Fruit fly (Drosophila melanogaster) whole organism, embryonic: ENCODE results near the gene CG15818.

Source experiments
- Abd-B ChIP-seq: fragments of 200-800 bp; sonication (Bioruptor generic); optimal IDR thresholded peaks from 2 replicates; lab custom pipeline; 2018; ENCODE audit warnings: missing biosample characterization, mild to moderate bottlenecking, missing genetic modification characterization, moderate library complexity
- Blimp-1 ChIP-seq: fragments of 200-800 bp; sonication (Bioruptor generic); optimal IDR thresholded peaks from 3 replicates; lab custom pipeline; 2018; ENCODE audit warnings: missing biosample characterization, missing genetic modification characterization, mild to moderate bottlenecking, moderate library complexity, missing genetic modification reagents
- CG10366 ChIP-seq: fragments of 200-800 bp; sonication (Bioruptor generic); IDR thresholded peaks from 2 replicates; pipeline ENCODE4 v1.3.6; 2022; ENCODE audit warnings: missing biosample characterization, missing genetic modification characterization
- CG11695 ChIP-seq: fragments of 200-800 bp; sonication (Bioruptor generic); IDR thresholded peaks from 3 replicates; pipeline ENCODE4 v1.3.6; 2022; ENCODE audit warnings: missing biosample characterization, missing genetic modification characterization
- CG13123 ChIP-seq: fragments of 200-800 bp; sonication (Bioruptor generic); optimal IDR thresholded peaks from 2 replicates; lab custom pipeline; 2016; ENCODE audit warnings: missing biosample characterization, missing genetic modification characterization
- CG13624 ChIP-seq: fragments of 200-800 bp; sonication (Bioruptor generic); optimal IDR thresholded peaks from 2 replicates; lab custom pipeline; 2016; ENCODE audit warnings: missing biosample characterization, missing genetic modification characterization
- CG14860 ChIP-seq: fragments of 200-800 bp; sonication (Bioruptor generic); IDR thresholded peaks from 3 replicates; pipeline ENCODE4 v1.3.6; 2022; ENCODE audit warnings: missing biosample characterization, missing genetic modification characterization; ENCODE audit not compliant: partially characterized antibody
- CG15269 ChIP-seq: fragments of 200-800 bp; sonication (Bioruptor generic); optimal IDR thresholded peaks from 2 replicates; lab custom pipeline; 2018; ENCODE audit warnings: missing biosample characterization, mild to moderate bottlenecking, missing genetic modification characterization, moderate library complexity
- CG1529 ChIP-seq: fragments of 200-800 bp; sonication (Bioruptor generic); optimal IDR thresholded peaks from 3 replicates; lab custom pipeline; 2018; ENCODE audit warnings: missing biosample characterization, missing genetic modification characterization
- CG15696 ChIP-seq: fragments of 200-800 bp; sonication (Bioruptor generic); optimal IDR thresholded peaks from 2 replicates; lab custom pipeline; 2019; ENCODE audit warnings: missing biosample characterization, mild to moderate bottlenecking, missing genetic modification characterization, moderate library complexity
- CG16863 ChIP-seq: fragments of 200-800 bp; sonication (Bioruptor generic); optimal IDR thresholded peaks from 3 replicates; lab custom pipeline; 2016; ENCODE audit warnings: missing biosample characterization, missing genetic modification characterization
- CG17359 ChIP-seq: fragments of 200-800 bp; sonication (Bioruptor generic); optimal IDR thresholded peaks from 3 replicates; lab custom pipeline; 2018; ENCODE audit warnings: missing biosample characterization, mild to moderate bottlenecking, missing genetic modification characterization, moderate library complexity
- CG18011 ChIP-seq: fragments of 200-800 bp; sonication (Bioruptor generic); optimal IDR thresholded peaks from 2 replicates; lab custom pipeline; 2017; ENCODE audit warnings: missing biosample characterization, missing genetic modification characterization, mild to moderate bottlenecking, moderate library complexity, missing genotype
- CG30431 ChIP-seq: fragments of 200-800 bp; sonication (Bioruptor generic); optimal IDR thresholded peaks from 2 replicates; lab custom pipeline; 2017; ENCODE audit warnings: missing biosample characterization, missing genetic modification characterization
- CG32532 ChIP-seq: fragments of 200-800 bp; sonication (Bioruptor generic); IDR thresholded peaks from 2 replicates; pipeline ENCODE4 v1.3.6; 2022; ENCODE audit warnings: missing biosample characterization, missing genetic modification characterization
- CG3838 ChIP-seq: fragments of 200-800 bp; sonication (Bioruptor generic); optimal IDR thresholded peaks from 3 replicates; lab custom pipeline; 2016; ENCODE audit warnings: missing biosample characterization, missing genetic modification characterization
- CG42726 ChIP-seq: fragments of 200-800 bp; sonication (Bioruptor generic); IDR thresholded peaks from 2 replicates; pipeline ENCODE4 v1.3.6; 2022; ENCODE audit warnings: missing biosample characterization, missing genetic modification characterization; ENCODE audit not compliant: partially characterized antibody
- CG43689 ChIP-seq: fragments of 200-800 bp; sonication (Bioruptor generic); IDR thresholded peaks from 2 replicates; pipeline ENCODE4 v1.3.6; 2022; ENCODE audit warnings: missing biosample characterization, missing genetic modification characterization
- CG5245 ChIP-seq: fragments of 200-800 bp; sonication (Bioruptor generic); optimal IDR thresholded peaks from 3 replicates; lab custom pipeline; 2016; ENCODE audit warnings: missing biosample characterization, missing genetic modification characterization
- CG6765 ChIP-seq: fragments of 200-800 bp; sonication (Bioruptor generic); optimal IDR thresholded peaks from 3 replicates; lab custom pipeline; 2017; ENCODE audit warnings: missing biosample characterization, mild to moderate bottlenecking, missing genetic modification characterization
- CHES-1-like ChIP-seq: fragments of 200-800 bp; sonication (Bioruptor generic); optimal IDR thresholded peaks from 2 replicates; lab custom pipeline; 2016; ENCODE audit warnings: missing biosample characterization, missing genetic modification characterization
- CrebB ChIP-seq: fragments of 200-800 bp; sonication (Bioruptor generic); optimal IDR thresholded peaks from 3 replicates; lab custom pipeline; 2018; ENCODE audit warnings: missing biosample characterization, mild to moderate bottlenecking, missing genetic modification characterization
- Hr39 ChIP-seq: fragments of >200 bp; optimal IDR thresholded peaks from 2 replicates; lab custom pipeline; 2017
- Lhr ChIP-seq: fragments of 200-800 bp; sonication (Bioruptor generic); optimal IDR thresholded peaks from 3 replicates; lab custom pipeline; 2017; ENCODE audit warnings: mild to moderate bottlenecking, missing biosample characterization, missing genetic modification reagents, missing genetic modification characterization
- Meics ChIP-seq: fragments of 200-800 bp; sonication (Bioruptor generic); optimal IDR thresholded peaks from 2 replicates; lab custom pipeline; 2017; ENCODE audit warnings: missing biosample characterization, mild to moderate bottlenecking, missing genetic modification characterization
- Nf-YA ChIP-seq: fragments of 200-800 bp; sonication (Bioruptor generic); IDR thresholded peaks from 2 replicates; pipeline ENCODE4 v1.3.6; 2022; ENCODE audit warnings: missing biosample characterization, missing genetic modification characterization
- Ptx1 ChIP-seq: fragments of 200-800 bp; sonication (Bioruptor generic); IDR thresholded peaks from 2 replicates; pipeline ENCODE4 v1.3.6; 2022; ENCODE audit warnings: missing biosample characterization, missing genetic modification characterization
- Scr ChIP-seq: fragments of 200-800 bp; sonication (Bioruptor generic); IDR thresholded peaks from 2 replicates; pipeline ENCODE4 v1.3.6; 2022; ENCODE audit warnings: missing biosample characterization, missing genetic modification characterization; ENCODE audit not compliant: partially characterized antibody
- Side ChIP-seq: fragments of 200-800 bp; sonication (Bioruptor generic); optimal IDR thresholded peaks from 2 replicates; lab custom pipeline; 2016; ENCODE audit warnings: missing biosample characterization, missing genetic modification characterization
- Sry-δ ChIP-seq: fragments of 200-800 bp; sonication (Bioruptor generic); optimal IDR thresholded peaks from 2 replicates; lab custom pipeline; 2016; ENCODE audit warnings: missing biosample characterization, missing genetic modification characterization
- Stat92E ChIP-seq, 3 experiments: fragments of >200 bp in 2 of 3; fragments of 200-800 bp in 1 of 3; sonication (Bioruptor generic) in 1 of 3; optimal IDR thresholded peaks; 2 replicates each; lab custom pipeline; 2017 to 2019; ENCODE audit warnings: missing biosample characterization in 3 of 3, missing genetic modification characterization in 3 of 3, mild to moderate bottlenecking in 1 of 3, moderate library complexity in 1 of 3
- btn ChIP-seq: fragments of 200-800 bp; sonication (Bioruptor generic); optimal IDR thresholded peaks from 2 replicates; lab custom pipeline; 2016; ENCODE audit warnings: missing biosample characterization, missing genetic modification characterization
- chif ChIP-seq, 2 experiments: fragments of 200-800 bp; sonication (Bioruptor generic); optimal IDR thresholded peaks; 3 replicates each; lab custom pipeline; 2016; ENCODE audit warnings: missing biosample characterization in 2 of 2, missing genetic modification characterization in 2 of 2
- chn ChIP-seq: fragments of 200-800 bp; sonication (Bioruptor generic); optimal IDR thresholded peaks from 2 replicates; lab custom pipeline; 2016; ENCODE audit warnings: missing biosample characterization, missing genetic modification characterization
- crc ChIP-seq: fragments of 200-800 bp; sonication (Bioruptor generic); optimal IDR thresholded peaks from 2 replicates; lab custom pipeline; 2016; ENCODE audit warnings: missing biosample characterization, missing genetic modification characterization
- fd96Cb ChIP-seq: fragments of 200-800 bp; sonication (Bioruptor generic); optimal IDR thresholded peaks from 2 replicates; lab custom pipeline; 2018; ENCODE audit warnings: missing biosample characterization, mild to moderate bottlenecking, missing genetic modification characterization, moderate library complexity
- fu2 ChIP-seq: fragments of 200-800 bp; sonication (Bioruptor generic); optimal IDR thresholded peaks from 2 replicates; lab custom pipeline; 2016; ENCODE audit warnings: missing biosample characterization, missing genetic modification characterization
- lilli ChIP-seq: fragments of 200-800 bp; sonication (Bioruptor generic); optimal IDR thresholded peaks from 3 replicates; lab custom pipeline; 2016; ENCODE audit warnings: missing biosample characterization, missing genetic modification characterization
- maf-S ChIP-seq: fragments of 200-800 bp; sonication (Bioruptor generic); optimal IDR thresholded peaks from 2 replicates; lab custom pipeline; 2016; ENCODE audit warnings: missing biosample characterization, missing genetic modification characterization
- repo ChIP-seq: fragments of 200-800 bp; sonication (Bioruptor generic); optimal IDR thresholded peaks from 2 replicates; lab custom pipeline; 2016; ENCODE audit warnings: missing biosample characterization, missing genetic modification characterization
- run ChIP-seq: fragments of 200-800 bp; sonication (Bioruptor generic); optimal IDR thresholded peaks from 3 replicates; lab custom pipeline; 2018; ENCODE audit warnings: missing biosample characterization, mild to moderate bottlenecking, missing genetic modification characterization
- sisA ChIP-seq: fragments of 200-800 bp; sonication (Bioruptor generic); IDR thresholded peaks from 2 replicates; pipeline ENCODE4 v1.3.6; 2022; ENCODE audit warnings: missing biosample characterization, missing genetic modification characterization
- sna ChIP-seq: fragments of 200-800 bp; sonication (Bioruptor generic); IDR thresholded peaks from 2 replicates; pipeline ENCODE4 v1.3.6; 2022; ENCODE audit warnings: missing biosample characterization, missing genetic modification characterization; ENCODE audit not compliant: partially characterized antibody
- tio ChIP-seq: fragments of 200-800 bp; sonication (Bioruptor generic); optimal IDR thresholded peaks from 2 replicates; lab custom pipeline; 2017; ENCODE audit warnings: missing biosample characterization, missing genetic modification characterization, inconsistent platforms
- tll ChIP-seq, 2 experiments: fragments of 200-800 bp in 1 of 2; fragments of >200 bp in 1 of 2; sonication (Bioruptor generic) in 1 of 2; optimal IDR thresholded peaks; 2 replicates each; lab custom pipeline; 2017 to 2019; ENCODE audit warnings: missing biosample characterization in 2 of 2, missing genetic modification characterization in 2 of 2, mild to moderate bottlenecking in 1 of 2, moderate library complexity in 1 of 2
- trem ChIP-seq: fragments of 200-800 bp; optimal IDR thresholded peaks from 3 replicates; lab custom pipeline; 2019; ENCODE audit warnings: missing biosample characterization, mild to moderate bottlenecking, missing genetic modification characterization, moderate library complexity
- trh ChIP-seq: fragments of 200-800 bp; sonication (Bioruptor generic); optimal IDR thresholded peaks from 2 replicates; lab custom pipeline; 2016; ENCODE audit warnings: missing biosample characterization, missing genetic modification characterization
- vvl ChIP-seq: fragments of 200-800 bp; sonication (Bioruptor generic); IDR thresholded peaks from 2 replicates; pipeline ENCODE4 v1.3.6; 2022; ENCODE audit warnings: missing biosample characterization, missing genetic modification characterization

Gene CG15818

DNA sequence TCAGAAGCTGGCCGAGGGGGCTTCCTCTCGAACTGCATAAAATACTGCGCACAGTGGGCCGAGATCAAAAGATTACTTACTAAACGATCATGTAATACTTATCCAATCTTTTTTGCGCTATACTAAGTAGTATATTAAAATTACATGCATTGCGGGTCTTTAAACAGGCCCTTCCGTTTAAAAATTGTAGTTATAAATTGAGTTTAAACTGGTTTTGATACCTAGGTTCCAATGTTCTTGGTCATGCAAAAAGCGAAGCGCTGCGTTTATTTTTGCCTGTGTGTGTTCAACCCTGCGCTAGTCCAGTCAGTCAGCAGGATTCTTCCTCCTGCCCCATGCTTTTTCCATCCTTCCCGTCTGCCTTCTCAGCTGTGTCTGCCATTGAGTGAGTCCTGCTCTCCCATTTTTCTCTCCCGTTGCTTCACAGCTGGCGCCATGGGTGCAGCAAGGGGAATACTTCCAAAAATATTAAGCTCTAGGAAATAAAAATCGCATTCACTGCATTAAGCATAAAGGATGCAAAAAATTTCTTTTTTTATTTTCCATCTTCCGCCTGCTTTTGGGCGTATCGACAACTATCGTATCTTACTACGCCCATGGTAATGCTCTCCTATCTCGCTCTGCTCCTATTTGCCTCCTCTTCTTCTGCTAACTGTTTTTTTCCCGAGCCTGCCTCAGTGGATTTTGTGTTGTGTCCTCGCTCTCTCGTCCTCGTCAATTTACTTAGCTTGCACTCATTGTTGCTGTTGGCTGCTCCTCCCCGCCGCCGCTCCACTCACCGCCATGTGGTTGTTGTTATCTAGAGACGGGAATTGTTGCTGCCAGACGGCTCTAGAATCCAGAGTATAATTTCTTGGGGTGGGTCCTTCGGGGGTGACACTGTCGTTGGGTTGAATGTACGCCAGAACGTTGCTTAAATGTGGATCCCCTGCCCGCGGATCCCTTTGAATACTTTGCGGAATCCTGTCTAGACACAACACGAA is 9.9 kb downstream of the CG15818 start (continued):
- TF ChIP-seq trh (GFP tag; lab: Kevin White, UChicago) (no peak), CG18011 (GFP tag; lab: Kevin White, UChicago) (no peak), Scr (GFP tag; lab: Robert Waterston, UW) (no peak), lilli (GFP tag; lab: Kevin White, UChicago) (peak; percentile 90), CG16863 (GFP tag; lab: Kevin White, UChicago) (peak; percentile 28), CG32532 (GFP tag; lab: Robert Waterston, UW) (peak; percentile 87), chn (GFP tag; lab: Kevin White, UChicago) (peak; percentile 60), vvl (GFP tag; lab: Robert Waterston, UW) (peak; percentile 69), maf-S (GFP tag; lab: Kevin White, UChicago) (peak; percentile 51), tio (GFP tag; lab: Kevin White, UChicago) (peak; percentile 37), CG30431 (GFP tag; lab: Kevin White, UChicago) (no peak), sisA (GFP tag; lab: Robert Waterston, UW) (peak; percentile 75), CG6765 (GFP tag; lab: Kevin White, UChicago) (no peak), CG5245 (GFP tag; lab: Kevin White, UChicago) (no peak), Sry-δ (GFP tag; lab: Kevin White, UChicago) (peak; percentile 18), CG15696 (tag; lab: Kevin White, UChicago) (no peak), CG13624 (GFP tag; lab: Kevin White, UChicago) (peak; percentile 69), CG13123 (no peak), Nf-YA (peak; percentile 60), btn (GFP tag; lab: Kevin White, UChicago) (peak; percentile 7), CG11695 (peak; percentile 73), Hr39 (lab: Kevin White, UChicago) (no peak), Stat92E (GFP tag; optimal IDR thresholded peaks at IDR 0.05; lab: Kevin White, UChicago) (no peak), CG3838 (no peak), CG15269 (peak; percentile 69), chif (GFP tag; optimal IDR thresholded peaks at IDR 0.05; lab: Kevin White, UChicago) (peak; percentile 28 to 37), CG17359 (peak; percentile 49), CG1529 (GFP tag; lab: Kevin White, UChicago) (peak; percentile 10), CG43689 (GFP tag; lab: Robert Waterston, UW) (no peak), Meics (GFP tag; lab: Kevin White, UChicago) (peak; percentile 83), Ptx1 (peak; percentile 69), trem (tag; lab: Kevin White, UChicago) (no peak), Side (GFP tag; lab: Kevin White, UChicago) (peak; percentile 62), sna (no peak), CG14860 (no peak), CG42726 (GFP tag; lab: Robert Waterston, UW) (no peak), tll (GFP tag; optimal IDR thresholded peaks at IDR 0.05; lab: Kevin White, UChicago) (no peak), crc (GFP tag; lab: Kevin White, UChicago) (no peak), fd96Cb (tag; lab: Kevin White, UChicago) (peak; percentile 38), run (tag; lab: Kevin White, UChicago) (no peak), CG10366 (GFP tag; lab: Robert Waterston, UW) (peak; percentile 65), CHES-1-like (GFP tag; lab: Kevin White, UChicago) (peak; percentile 81), fu2 (GFP tag; lab: Kevin White, UChicago) (peak; percentile 65), CrebB (tag; lab: Kevin White, UChicago) (peak; percentile 47), Abd-B (peak; percentile 9), Blimp-1 (GFP tag; lab: Kevin White, UChicago) (peak; percentile 39), Lhr (no peak), repo (GFP tag; lab: Kevin White, UChicago) (peak; percentile 39)
